Worm (Caenorhabditis elegans) whole organism, L1 larva: Measurements from ENCODE around the gene F16G10.7.

Experiments used
- dsc-1 ChIP-seq: sonication (generic microtip); optimal IDR thresholded peaks from 2 replicates; lab custom pipeline; 2016; ENCODE audit warnings: mild to moderate bottlenecking, missing genetic modification characterization, missing compliant biosample characterization
- efl-1 ChIP-seq, 4 experiments: fragments of 150-350 bp; optimal IDR thresholded peaks in 3 of 4; peaks in 1 of 4; 1 replicate in 1 of 4; 2 replicates in 3 of 4; lab custom pipeline; 2014; ENCODE audit warnings: missing biosample characterization in 2 of 4, missing genetic modification characterization in 2 of 4, missing genetic modification reagents in 2 of 4
- fkh-10 ChIP-seq: sonication (generic microtip); optimal IDR thresholded peaks from 2 replicates; lab custom pipeline; 2017; ENCODE audit warnings: missing biosample characterization, missing genetic modification reagents, missing genetic modification characterization
- fos-1 ChIP-seq: fragments of 150-350 bp; optimal IDR thresholded peaks from 2 replicates; lab custom pipeline; 2014; ENCODE audit warnings: missing biosample characterization, missing genetic modification characterization
- lin-15B ChIP-seq: fragments of 150-350 bp; sonication (generic microtip); optimal IDR thresholded peaks from 3 replicates; lab custom pipeline; 2014; ENCODE audit warnings: missing biosample characterization, missing genetic modification characterization
- lsy-2 ChIP-seq, 2 experiments: fragments of 150-350 bp; optimal IDR thresholded peaks; 2 replicates each; lab custom pipeline; 2014; ENCODE audit warnings: missing biosample characterization in 2 of 2, missing genetic modification characterization in 2 of 2
- mep-1 ChIP-seq: fragments of 150-350 bp; optimal IDR thresholded peaks from 2 replicates; lab custom pipeline; 2014; ENCODE audit warnings: missing biosample characterization, missing genetic modification characterization
- nhr-76 ChIP-seq: sonication (generic microtip); optimal IDR thresholded peaks from 2 replicates; lab custom pipeline; 2017; ENCODE audit warnings: missing biosample characterization, missing genetic modification characterization
- unc-130 ChIP-seq: fragments of 150-350 bp; optimal IDR thresholded peaks from 2 replicates; lab custom pipeline; 2017; ENCODE audit warnings: missing biosample characterization, missing genetic modification characterization, inconsistent platforms

DNA sequence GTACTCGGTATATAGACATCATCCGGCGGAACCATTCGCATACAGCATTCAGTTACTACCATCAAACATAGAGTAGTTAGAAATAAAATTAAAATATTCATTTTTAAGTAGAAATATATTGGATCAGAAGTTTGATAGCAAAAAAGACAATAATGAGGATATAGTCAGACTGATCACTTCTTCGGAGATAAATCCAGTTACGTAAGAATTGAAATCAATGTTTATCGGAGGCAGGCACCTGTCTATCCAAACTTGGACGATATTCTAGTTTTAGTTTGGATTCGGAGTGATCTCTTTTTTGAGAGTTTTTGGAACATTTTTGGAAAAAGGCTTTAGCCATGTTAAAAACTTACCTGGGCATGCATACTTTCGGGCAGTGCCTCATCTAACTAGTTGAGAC lies 3.3 kb upstream of the F16G10.7 start, which contains the start of gene F16G10.8:
- TF ChIP-seq efl-1 (optimal IDR thresholded peaks at IDR 0.05; lab: Kevin White, UChicago): no peak
- TF ChIP-seq efl-1 (GFP tag; optimal IDR thresholded peaks at IDR 0.05 in 1 of 2; lab: Kevin White, UChicago): no peak
- no peak for TF ChIP-seq fkh-10 (GFP tag; lab: Kevin White, UChicago)
- TF ChIP-seq nhr-76 (tag; lab: Kevin White, UChicago): no peak
- TF ChIP-seq fos-1 (tag; lab: Kevin White, UChicago): no peak
- TF ChIP-seq unc-130 (tag; lab: Kevin White, UChicago): no peak
- TF ChIP-seq mep-1 (tag; lab: Kevin White, UChicago): no peak
- TF ChIP-seq dsc-1 (tag; lab: Kevin White, UChicago): no peak
- TF ChIP-seq lin-15B (tag; lab: Kevin White, UChicago): no peak
- TF ChIP-seq lsy-2 (tag; optimal IDR thresholded peaks at IDR 0.05; lab: Kevin White, UChicago): no peak
